Worm (Caenorhabditis elegans) whole organism, mixed stage, embryonic: ENCODE measurements around the gene F26G1.5.

Source experiments
- blmp-1 ChIP-seq: fragments of 150-350 bp; optimal IDR thresholded peaks from 2 replicates; lab custom pipeline; 2014; ENCODE audit warnings: missing biosample characterization, missing genetic modification characterization
- ces-1 ChIP-seq: fragments of 150-350 bp; optimal IDR thresholded peaks from 2 replicates; lab custom pipeline; 2014; ENCODE audit warnings: missing biosample characterization, missing genetic modification reagents, missing genetic modification characterization
- elt-1 ChIP-seq: sonication (generic microtip); optimal IDR thresholded peaks from 2 replicates; lab custom pipeline; 2017; ENCODE audit warnings: missing genetic modification characterization, mild to moderate bottlenecking, missing compliant biosample characterization, antibody characterized with exemption, moderate library complexity, borderline replicate concordance; ENCODE audit not compliant: insufficient read depth
- nhr-12 ChIP-seq: fragments of 150-350 bp; optimal IDR thresholded peaks from 2 replicates; lab custom pipeline; 2014; ENCODE audit warnings: missing biosample characterization, missing genetic modification characterization
- nhr-76 ChIP-seq: sonication (generic microtip); optimal IDR thresholded peaks from 2 replicates; lab custom pipeline; 2017; ENCODE audit warnings: missing biosample characterization, missing genetic modification characterization
- pha-4 ChIP-seq: fragments of 150-350 bp; optimal IDR thresholded peaks from 2 replicates; lab custom pipeline; 2018; ENCODE audit warnings: missing biosample characterization, missing genetic modification reagents, missing genetic modification characterization
- unc-120 ChIP-seq: sonication (generic microtip); optimal IDR thresholded peaks from 2 replicates; lab custom pipeline; 2017; ENCODE audit warnings: missing genetic modification characterization, missing compliant biosample characterization; ENCODE audit not compliant: poor library complexity, severe bottlenecking
- unc-62 ChIP-seq: fragments of 150-350 bp; optimal IDR thresholded peaks from 2 replicates; lab custom pipeline; 2014; ENCODE audit warnings: missing biosample characterization, missing genetic modification reagents, missing genetic modification characterization
- ztf-11 ChIP-seq: fragments of 150-350 bp; optimal IDR thresholded peaks from 2 replicates; lab custom pipeline; 2014; ENCODE audit warnings: missing biosample characterization, missing genetic modification characterization

DNA sequence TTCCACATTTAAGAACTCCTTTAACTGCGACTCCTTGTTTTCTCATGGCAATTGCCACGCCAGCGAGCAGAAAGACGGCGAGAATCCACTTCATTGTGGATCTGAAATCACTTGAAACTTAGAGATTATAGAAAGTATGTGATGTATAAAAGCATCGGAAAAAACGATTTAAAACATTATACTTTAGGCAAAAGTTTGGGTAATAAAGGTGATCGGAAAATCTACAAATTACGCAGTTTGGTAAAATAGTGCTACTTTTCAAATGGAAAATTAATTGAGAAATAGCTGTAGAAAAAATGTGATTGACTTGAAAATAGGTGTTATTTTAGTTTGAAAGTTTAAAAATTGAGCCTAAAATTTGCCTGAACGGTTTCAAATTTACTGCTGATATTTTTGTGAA, 43.4 kb downstream of the F26G1.5 start, which contains the start of gene ttr-41:
- TF ChIP-seq ztf-11 (tag; lab: Kevin White, UChicago): no peak
- no peak for TF ChIP-seq blmp-1 (tag; lab: Kevin White, UChicago)
- TF ChIP-seq unc-62 (GFP tag; lab: Kevin White, UChicago): no peak
- no peak for TF ChIP-seq nhr-12 (tag; lab: Kevin White, UChicago)
- no peak for TF ChIP-seq elt-1 (tag; lab: Kevin White, UChicago)
- no peak for TF ChIP-seq pha-4 (tag; lab: Kevin White, UChicago)
- TF ChIP-seq nhr-76 (tag; lab: Kevin White, UChicago): no peak
- TF ChIP-seq unc-120 (tag; lab: Kevin White, UChicago): no peak
- TF ChIP-seq ces-1 (GFP tag; lab: Kevin White, UChicago): no peak
